Worm (Caenorhabditis elegans): ENCODE data around the gene kel-10.

DNA sequence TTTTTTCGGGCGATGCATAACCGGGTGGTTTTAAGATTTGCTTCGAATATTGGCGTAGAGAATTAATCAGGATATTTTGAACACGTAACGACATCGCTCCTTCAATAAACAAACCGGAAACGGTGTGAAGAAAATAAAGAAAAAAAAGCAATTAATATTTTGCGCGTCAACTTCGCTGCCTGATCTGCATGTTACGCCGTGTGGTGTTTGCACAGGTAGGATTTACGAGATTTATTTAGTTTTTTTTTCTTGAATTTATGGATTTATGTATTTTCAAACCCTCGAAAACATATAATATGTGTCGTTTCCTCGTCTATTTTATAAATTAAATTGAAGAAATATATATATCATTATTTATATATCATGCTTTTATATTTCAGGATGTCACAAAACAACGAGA is 13.4 kb upstream of the kel-10 start, which contains the start of the genes ZK1128.1 and mett-10:
- TF ChIP-seq nhr-23 (tag; optimal IDR thresholded peaks at IDR 0.05) = peak; percentile 18
- peak; percentile 85 for TF ChIP-seq R02D3.7 (tag; optimal IDR thresholded peaks at IDR 0.05)
- TF ChIP-seq pha-4 (tag; optimal IDR thresholded peaks at IDR 0.05) = peak; percentile 51
- TF ChIP-seq mdl-1 (tag; optimal IDR thresholded peaks at IDR 0.05) = no peak
- no peak for TF ChIP-seq ama-1 (optimal IDR thresholded peaks at IDR 0.05)
- TF ChIP-seq unc-62 (GFP tag; optimal IDR thresholded peaks at IDR 0.05) = no peak
- no peak for TF ChIP-seq ZK546.5 (tag; optimal IDR thresholded peaks at IDR 0.05)
- no peak for TF ChIP-seq snpc-4 (tag; optimal IDR thresholded peaks at IDR 0.05)
- no peak for TF ChIP-seq ceh-28 (tag; optimal IDR thresholded peaks at IDR 0.05)

All from whole organism, L3 larva.